Fruit fly (Drosophila melanogaster) ovary, adult (tissue): ENCODE measurements around the gene snky.

Experiments
- CG17801 ChIP-seq: fragments of 200-800 bp; optimal IDR thresholded peaks from 2 replicates; lab custom pipeline; 2019; ENCODE audit warnings: missing biosample characterization, mild to moderate bottlenecking, missing genetic modification characterization, moderate library complexity; ENCODE audit not compliant: partially characterized antibody

Gene snky

dm6 chr3L:13174178-13174577 is at the start of gene snky:
snky (plus strand) TSS chr3L:13174478.
- no peak for TF ChIP-seq CG17801 (GFP tag; lab: Kevin White, UChicago)

dm6 chr3L:13133140-13133539 is 41.1 kb upstream of the snky start:
- TF ChIP-seq CG17801 (GFP tag; lab: Kevin White, UChicago) = no peak

dm6 chr3L:13134906-13135305 is 39.4 kb upstream of the snky start:
- TF ChIP-seq CG17801 (GFP tag; lab: Kevin White, UChicago) = no peak

dm6 chr3L:13135382-13135928 is 38.8 kb upstream of the snky start:
- no peak for TF ChIP-seq CG17801 (GFP tag; lab: Kevin White, UChicago)

- no peak for TF ChIP-seq CG17801 (GFP tag; lab: Kevin White, UChicago)
Observed at dm6 chr3L:13135969-13136368, 38.3 kb upstream of the snky start, which contains the start of gene CG33262. CG33262 (plus strand) TSS chr3L:13136269.

dm6 chr3L:13137394-13137793 is 36.9 kb upstream of the snky start:
- TF ChIP-seq CG17801 (GFP tag; lab: Kevin White, UChicago) = no peak

dm6 chr3L:13145021-13145420 is 29.3 kb upstream of the snky start:
- TF ChIP-seq CG17801 (GFP tag; lab: Kevin White, UChicago) = no peak

dm6 chr3L:13146491-13146890 is 27.8 kb upstream of the snky start:
- no peak for TF ChIP-seq CG17801 (GFP tag; lab: Kevin White, UChicago)

- no peak for TF ChIP-seq CG17801 (GFP tag; lab: Kevin White, UChicago)
Observed at dm6 chr3L:13153915-13154542, 20.2 kb upstream of the snky start.

dm6 chr3L:13155276-13155675 is 19.0 kb upstream of the snky start:
- no peak for TF ChIP-seq CG17801 (GFP tag; lab: Kevin White, UChicago)

- no peak for TF ChIP-seq CG17801 (GFP tag; lab: Kevin White, UChicago)
Observed at dm6 chr3L:13169280-13169679, 5.0 kb upstream of the snky start.

- no peak for TF ChIP-seq CG17801 (GFP tag; lab: Kevin White, UChicago)
Observed at dm6 chr3L:13170251-13170761, 4.0 kb upstream of the snky start.

- TF ChIP-seq CG17801 (GFP tag; lab: Kevin White, UChicago) = no peak
Observed at dm6 chr3L:13172949-13173348, 1.3 kb upstream of the snky start.

dm6 chr3L:13173737-13174136 is 541 bp upstream of the snky start:
- no peak for TF ChIP-seq CG17801 (GFP tag; lab: Kevin White, UChicago)

dm6 chr3L:13178175-13178574 is 3.9 kb downstream of the snky start:
- TF ChIP-seq CG17801 (GFP tag; lab: Kevin White, UChicago) = no peak

dm6 chr3L:13180331-13180730 is 6.1 kb downstream of the snky start:
- no peak for TF ChIP-seq CG17801 (GFP tag; lab: Kevin White, UChicago)
